Fruit fly (Drosophila melanogaster) Kc167 (cell line): ENCODE data around the gene wb.

ENCODE experiments used
- Myc ChIP-seq: fragments of >200 bp; optimal IDR thresholded peaks from 2 replicates; lab custom pipeline; 2017; ENCODE audit warnings: missing external identifiers
- Sin3A ChIP-seq: fragments of >200 bp; optimal IDR thresholded peaks from 2 replicates; lab custom pipeline; 2018; ENCODE audit warnings: missing external identifiers
- h ChIP-seq: fragments of >200 bp; optimal IDR thresholded peaks from 3 replicates; lab custom pipeline; 2018; ENCODE audit warnings: missing external identifiers
- insv ChIP-seq: fragments of >200 bp; optimal IDR thresholded peaks from 3 replicates; lab custom pipeline; 2018; ENCODE audit warnings: missing external identifiers
- psq ChIP-seq: fragments of >200 bp; optimal IDR thresholded peaks from 2 replicates; lab custom pipeline; 2017; ENCODE audit warnings: missing external identifiers
- ttk ChIP-seq: sonication (Bioruptor generic); optimal IDR thresholded peaks from 2 replicates; lab custom pipeline; 2017; ENCODE audit warnings: missing external identifiers

DNA sequence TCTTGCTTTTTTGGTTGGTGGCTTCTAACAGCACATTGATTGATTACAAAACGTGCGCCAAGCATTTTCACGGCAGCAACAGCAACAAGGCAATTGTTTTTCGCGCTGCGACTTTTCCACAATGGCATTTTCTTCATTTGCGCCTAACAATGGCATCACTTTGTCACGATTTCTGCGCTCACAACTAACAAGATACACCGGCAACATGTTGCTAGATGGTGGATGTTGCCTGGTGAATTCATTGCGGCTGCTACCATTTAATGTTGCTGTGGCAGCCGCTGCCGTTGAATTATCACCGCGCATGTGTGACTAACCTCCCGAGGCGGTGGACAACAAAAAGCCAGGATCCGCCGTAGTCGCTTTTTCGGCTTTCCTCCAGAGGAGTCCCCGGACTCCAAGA, 31.1 kb downstream of the wb start:
- TF ChIP-seq insv (lab: Kevin White, UChicago) = no peak
- TF ChIP-seq h (lab: Kevin White, UChicago) = no peak
- no peak for TF ChIP-seq psq
- no peak for TF ChIP-seq Myc (lab: Kevin White, UChicago)
- TF ChIP-seq Sin3A = no peak
- no peak for TF ChIP-seq ttk
